Worm (Caenorhabditis elegans): ENCODE measurements around the gene tbx-38.

The tbx-38 gene

ce11 chrIII:11825654-11826053, 39.8 kb upstream of the tbx-38 start:
- TF ChIP-seq snpc-4 (tag; optimal IDR thresholded peaks at IDR 0.05) (peak; percentile 3), mbf-1 (tag; optimal IDR thresholded peaks at IDR 0.05) (no peak), skn-1 (tag; optimal IDR thresholded peaks at IDR 0.05) (no peak), elt-3 (tag; optimal IDR thresholded peaks at IDR 0.05) (no peak), nhr-23 (tag; optimal IDR thresholded peaks at IDR 0.05) (no peak), lin-11 (tag; optimal IDR thresholded peaks at IDR 0.05) (peak; percentile 49), mdl-1 (tag; optimal IDR thresholded peaks at IDR 0.05) (peak in 1 of 2 experiments; percentile 78), unc-55 (GFP tag; optimal IDR thresholded peaks at IDR 0.05) (peak; percentile 85), blmp-1 (tag; optimal IDR thresholded peaks at IDR 0.05; ENCODE audit: insufficient read depth) (no peak), sem-4 (tag; optimal IDR thresholded peaks at IDR 0.05) (peak; percentile 84), ceh-82 (tag; optimal IDR thresholded peaks at IDR 0.05) (no peak), unc-62 (GFP tag; optimal IDR thresholded peaks at IDR 0.05) (no peak), sma-3 (GFP tag; optimal IDR thresholded peaks at IDR 0.05) (peak; percentile 53), nhr-77 (tag; optimal IDR thresholded peaks at IDR 0.05) (no peak), ztf-11 (tag; optimal IDR thresholded peaks at IDR 0.05) (no peak), ztf-4 (tag; optimal IDR thresholded peaks at IDR 0.05) (no peak), lin-39 (tag; optimal IDR thresholded peaks at IDR 0.05) (no peak), mab-5 (tag; optimal IDR thresholded peaks at IDR 0.05) (peak; percentile 22), nhr-10 (tag; optimal IDR thresholded peaks at IDR 0.05) (no peak), F13H6.1 (tag; optimal IDR thresholded peaks at IDR 0.05) (peak; percentile 38), nhr-12 (tag; optimal IDR thresholded peaks at IDR 0.05) (no peak), egl-27 (tag; optimal IDR thresholded peaks at IDR 0.05) (no peak), ZK546.5 (tag; optimal IDR thresholded peaks at IDR 0.05) (no peak), nhr-25 (tag; optimal IDR thresholded peaks at IDR 0.05) (peak; percentile 21), fos-1 (tag; optimal IDR thresholded peaks at IDR 0.05) (peak; percentile 48), lsy-2 (tag; optimal IDR thresholded peaks at IDR 0.05) (peak; percentile 36 to 85), nhr-6 (tag; optimal IDR thresholded peaks at IDR 0.05) (no peak), crh-2 (tag; optimal IDR thresholded peaks at IDR 0.05) (peak; percentile 74), ztf-1 (GFP tag; conservative IDR thresholded peaks at IDR 0.05) (no peak), ama-1 (optimal IDR thresholded peaks at IDR 0.05) (no peak), gmeb-1 (tag; optimal IDR thresholded peaks at IDR 0.05) (peak; percentile 35), elt-1 (tag; optimal IDR thresholded peaks at IDR 0.05) (no peak), R02D3.7 (tag; optimal IDR thresholded peaks at IDR 0.05) (no peak), unc-39 (tag; optimal IDR thresholded peaks at IDR 0.05) (no peak), dmd-4 (tag; optimal IDR thresholded peaks at IDR 0.05) (no peak), alr-1 (tag; optimal IDR thresholded peaks at IDR 0.05) (no peak), peb-1 (tag; optimal IDR thresholded peaks at IDR 0.05) (no peak), nhr-21 (tag; optimal IDR thresholded peaks at IDR 0.05) (no peak), ceh-16 (tag; optimal IDR thresholded peaks at IDR 0.05) (no peak), nhr-11 (tag; optimal IDR thresholded peaks at IDR 0.05) (no peak), aly-2 (tag; optimal IDR thresholded peaks at IDR 0.05) (no peak), nhr-129 (tag; optimal IDR thresholded peaks at IDR 0.05) (peak; percentile 43), lin-13 (GFP tag; optimal IDR thresholded peaks at IDR 0.05) (peak; percentile 51), zag-1 (tag; optimal IDR thresholded peaks at IDR 0.05) (peak; percentile 13), C34F6.9 (tag; optimal IDR thresholded peaks at IDR 0.05) (peak; percentile 87), nhr-237 (tag; optimal IDR thresholded peaks at IDR 0.05) (no peak), Y55F3AM.14 (GFP tag; optimal IDR thresholded peaks at IDR 0.05) (no peak), sma-9 (GFP tag; optimal IDR thresholded peaks at IDR 0.05) (peak; percentile 0), sma-9 (tag; optimal IDR thresholded peaks at IDR 0.05) (no peak)
